Worm (Caenorhabditis elegans): ENCODE measurements around the gene D2096.6.

The D2096.6 gene

DNA sequence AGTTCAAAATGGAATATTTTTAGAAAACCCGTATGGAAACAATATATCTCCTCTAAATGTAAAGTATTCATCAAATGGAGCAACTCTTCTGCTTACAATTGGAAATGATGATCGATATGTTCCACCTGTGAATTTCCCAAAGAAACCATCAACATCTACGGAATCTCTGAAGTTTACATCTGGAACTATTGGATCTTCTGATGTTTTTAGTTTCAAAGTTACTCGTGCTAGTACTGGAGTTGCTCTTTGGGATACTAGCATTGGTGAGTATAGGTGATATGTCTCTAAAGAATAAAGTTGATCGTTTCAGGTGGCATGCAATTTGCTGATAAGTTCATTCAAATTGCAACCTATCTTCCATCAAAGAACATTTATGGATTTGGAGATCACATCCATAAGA is 1.1 kb downstream of the D2096.6 start:
- TF ChIP-seq ceh-83 (GFP tag; optimal IDR thresholded peaks at IDR 0.05) (no peak), zip-8 (tag; optimal IDR thresholded peaks at IDR 0.05) (no peak), mls-2 (tag; optimal IDR thresholded peaks at IDR 0.05) (no peak), nhr-12 (tag; optimal IDR thresholded peaks at IDR 0.05) (no peak), nhr-237 (tag; optimal IDR thresholded peaks at IDR 0.05) (no peak), tbx-8 (GFP tag; optimal IDR thresholded peaks at IDR 0.05) (no peak), ceh-43 (GFP tag; optimal IDR thresholded peaks at IDR 0.05) (no peak), hlh-1 (tag; optimal IDR thresholded peaks at IDR 0.05) (no peak), sptf-1 (tag; optimal IDR thresholded peaks at IDR 0.05) (no peak), flh-1 (GFP tag; optimal IDR thresholded peaks at IDR 0.05) (no peak), mab-5 (tag; optimal IDR thresholded peaks at IDR 0.05) (no peak), unc-62 (GFP tag; optimal IDR thresholded peaks at IDR 0.05) (no peak), ham-2 (GFP tag; optimal IDR thresholded peaks at IDR 0.05) (no peak), lin-32 (GFP tag; optimal IDR thresholded peaks at IDR 0.05) (no peak), snpc-4 (tag; optimal IDR thresholded peaks at IDR 0.05) (no peak)

DNA sequence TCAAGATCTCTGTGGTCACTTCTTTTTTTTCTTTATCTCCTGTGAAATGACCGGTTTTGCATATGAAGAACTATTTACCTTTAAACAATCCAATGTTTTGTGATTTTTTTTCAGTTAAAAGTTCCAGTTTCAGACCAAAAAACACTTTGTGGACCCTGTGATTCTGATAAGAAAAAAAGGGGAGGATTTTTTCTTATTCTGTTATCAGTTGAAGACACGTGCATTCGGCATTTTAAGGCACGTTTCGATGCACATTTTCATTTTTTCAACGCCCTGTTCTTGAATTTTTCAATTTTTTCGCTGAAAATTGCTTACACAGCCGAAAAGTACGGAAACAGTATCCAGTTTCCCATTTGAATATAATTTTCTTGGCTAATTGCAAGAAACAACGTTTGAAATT is 2.7 kb downstream of the D2096.6 start, which contains the start of gene aagr-1:
Gene aagr-1, plus strand, starts transcription at position 227 of the 400 bp plus-strand sequence.
- TF ChIP-seq nhr-237 (tag; optimal IDR thresholded peaks at IDR 0.05) (no peak), nhr-2 (tag; optimal IDR thresholded peaks at IDR 0.05) (no peak), mls-2 (tag; optimal IDR thresholded peaks at IDR 0.05) (no peak), bed-3 (GFP tag; optimal IDR thresholded peaks at IDR 0.05) (no peak), hlh-1 (tag; optimal IDR thresholded peaks at IDR 0.05) (no peak), unc-39 (tag; optimal IDR thresholded peaks at IDR 0.05) (no peak)

DNA sequence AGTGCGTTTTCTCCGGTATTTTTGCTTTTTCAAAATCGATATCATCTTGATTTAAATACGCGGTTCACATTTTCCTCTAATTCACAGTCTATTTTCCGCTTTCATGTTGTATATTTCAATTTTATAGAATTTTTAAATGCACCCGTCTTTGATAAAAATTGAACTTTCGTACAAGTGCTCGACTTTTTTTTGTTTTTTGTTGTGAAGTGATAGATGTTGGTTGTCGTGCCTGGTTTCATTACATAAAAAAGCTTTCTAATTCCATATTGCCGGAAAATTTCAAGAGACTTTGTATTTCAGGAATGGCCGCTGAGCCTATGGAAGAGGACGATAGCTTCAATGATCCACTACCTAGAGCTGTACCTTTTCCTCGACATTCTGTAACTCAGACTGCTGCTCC is 5.9 kb downstream of the D2096.6 start, which contains the start of gene D2096.12:
Gene D2096.12, plus strand, starts transcription at position 301 of the 400 bp plus-strand sequence.
- no peak for TF ChIP-seq M03D4.4 (tag; optimal IDR thresholded peaks at IDR 0.05)
- TF ChIP-seq unc-62 (GFP tag; optimal IDR thresholded peaks at IDR 0.05), result no peak
- no peak for TF ChIP-seq nhr-2 (tag; optimal IDR thresholded peaks at IDR 0.05)

DNA sequence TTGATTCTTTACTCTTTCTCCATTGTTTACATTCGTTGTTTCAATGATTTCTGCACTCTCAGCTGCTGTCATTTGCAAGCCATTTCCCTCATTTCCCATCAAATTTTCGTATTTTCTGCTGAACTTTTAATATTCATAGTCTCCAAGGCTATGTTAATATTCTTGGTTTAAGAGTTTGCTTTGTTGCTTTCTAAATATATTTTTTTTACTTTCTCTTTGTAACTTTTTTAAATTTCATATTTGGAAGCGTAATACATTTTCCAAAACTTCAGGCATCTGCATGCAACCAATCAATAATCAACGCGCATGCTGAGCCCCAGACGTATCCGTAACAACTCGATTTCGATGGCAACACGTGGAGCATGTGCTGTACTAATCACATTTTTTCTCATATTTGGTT is 8.2 kb downstream of the D2096.6 start, which contains the start of gene sqv-1:
Gene sqv-1, plus strand, starts transcription at position 301 of the 400 bp plus-strand sequence.
- TF ChIP-seq elt-1 (tag; optimal IDR thresholded peaks at IDR 0.05; ENCODE audit: borderline replicate concordance, insufficient read depth), result no peak
- TF ChIP-seq ceh-43 (GFP tag; optimal IDR thresholded peaks at IDR 0.05), result no peak
- no peak for TF ChIP-seq elt-3 (tag; optimal IDR thresholded peaks at IDR 0.05)
- no peak for TF ChIP-seq bed-3 (GFP tag; optimal IDR thresholded peaks at IDR 0.05)
- no peak for TF ChIP-seq mep-1 (tag; optimal IDR thresholded peaks at IDR 0.05)
- TF ChIP-seq zip-8 (tag; optimal IDR thresholded peaks at IDR 0.05), result no peak
- no peak for TF ChIP-seq drap-1 (GFP tag; optimal IDR thresholded peaks at IDR 0.05)
- no peak for TF ChIP-seq unc-120 (tag; optimal IDR thresholded peaks at IDR 0.05; ENCODE audit: poor library complexity, severe bottlenecking)
- TF ChIP-seq M03D4.4 (tag; optimal IDR thresholded peaks at IDR 0.05), result no peak
- TF ChIP-seq mab-5 (tag; optimal IDR thresholded peaks at IDR 0.05), result no peak
- TF ChIP-seq flh-1 (GFP tag; optimal IDR thresholded peaks at IDR 0.05), result no peak
- no peak for TF ChIP-seq ces-1 (GFP tag; optimal IDR thresholded peaks at IDR 0.05)
- TF ChIP-seq hlh-1 (tag; optimal IDR thresholded peaks at IDR 0.05), result no peak
- TF ChIP-seq pha-4 (tag; optimal IDR thresholded peaks at IDR 0.05), result no peak
- no peak for TF ChIP-seq tbx-8 (GFP tag; optimal IDR thresholded peaks at IDR 0.05)
- no peak for TF ChIP-seq ham-2 (GFP tag; optimal IDR thresholded peaks at IDR 0.05)
- TF ChIP-seq mls-2 (tag; optimal IDR thresholded peaks at IDR 0.05), result no peak
- no peak for TF ChIP-seq nhr-12 (tag; optimal IDR thresholded peaks at IDR 0.05)
- TF ChIP-seq nhr-2 (tag; optimal IDR thresholded peaks at IDR 0.05), result no peak

DNA sequence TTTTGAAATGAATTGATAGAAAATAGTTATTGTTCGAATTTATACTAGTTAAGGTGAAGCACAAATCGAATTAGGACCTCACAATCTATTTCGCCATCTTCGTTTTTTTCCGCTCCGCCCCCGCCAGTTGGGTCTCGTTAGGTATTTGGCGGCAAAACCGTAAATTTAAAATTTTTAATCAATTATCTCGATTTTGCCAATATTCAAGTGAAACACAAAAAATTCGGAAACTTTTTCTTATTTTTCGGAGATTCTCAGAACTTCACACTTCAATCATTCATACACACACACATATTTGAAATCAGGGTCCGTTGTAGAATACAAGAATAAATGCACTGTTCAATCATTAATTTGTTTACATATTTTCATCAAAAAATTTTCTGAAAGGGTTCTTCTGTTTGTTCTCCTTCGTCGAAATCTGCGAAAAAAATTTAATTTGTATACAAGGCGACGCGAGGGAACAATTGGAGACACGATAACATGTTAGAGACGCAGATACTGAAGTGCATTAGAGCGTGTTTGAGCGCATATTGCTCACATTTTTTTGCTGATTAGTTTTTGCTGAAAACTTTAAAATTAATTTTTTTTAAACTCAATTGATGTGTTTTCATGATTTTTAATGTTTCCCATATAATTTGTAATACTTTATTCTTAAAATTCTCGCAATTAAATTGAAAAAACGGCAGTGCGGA is 9.2 kb downstream of the D2096.6 start, which contains the start of gene D2096.5:
Gene D2096.5, minus strand, starts transcription at position 51 of the 692 bp plus-strand sequence.
- TF ChIP-seq pha-4 (tag; optimal IDR thresholded peaks at IDR 0.05) (no peak), ceh-39 (tag; optimal IDR thresholded peaks at IDR 0.05) (no peak), ces-1 (GFP tag; optimal IDR thresholded peaks at IDR 0.05) (peak; percentile 89), lin-13 (tag; optimal IDR thresholded peaks at IDR 0.05) (no peak), mab-5 (tag; optimal IDR thresholded peaks at IDR 0.05) (no peak), elt-3 (tag; optimal IDR thresholded peaks at IDR 0.05) (no peak), sptf-1 (tag; optimal IDR thresholded peaks at IDR 0.05) (no peak), M03D4.4 (tag; optimal IDR thresholded peaks at IDR 0.05) (no peak), sem-2 (GFP tag; optimal IDR thresholded peaks at IDR 0.05) (no peak), unc-120 (tag; optimal IDR thresholded peaks at IDR 0.05; ENCODE audit: poor library complexity, severe bottlenecking) (no peak), unc-39 (tag; optimal IDR thresholded peaks at IDR 0.05) (no peak), ceh-83 (GFP tag; optimal IDR thresholded peaks at IDR 0.05) (no peak), mls-2 (tag; optimal IDR thresholded peaks at IDR 0.05) (no peak), lsy-2 (tag; optimal IDR thresholded peaks at IDR 0.05) (no peak), ceh-43 (GFP tag; optimal IDR thresholded peaks at IDR 0.05) (no peak), ham-2 (GFP tag; optimal IDR thresholded peaks at IDR 0.05) (no peak), bed-3 (GFP tag; optimal IDR thresholded peaks at IDR 0.05) (no peak), mep-1 (tag; optimal IDR thresholded peaks at IDR 0.05) (peak; percentile 27), nhr-237 (tag; optimal IDR thresholded peaks at IDR 0.05) (peak; percentile 2), nhr-76 (tag; optimal IDR thresholded peaks at IDR 0.05) (no peak), lin-32 (GFP tag; optimal IDR thresholded peaks at IDR 0.05) (no peak), blmp-1 (tag; optimal IDR thresholded peaks at IDR 0.05) (no peak)
